Worm (Caenorhabditis elegans): ENCODE results near the gene mrps-2.

Gene mrps-2

DNA sequence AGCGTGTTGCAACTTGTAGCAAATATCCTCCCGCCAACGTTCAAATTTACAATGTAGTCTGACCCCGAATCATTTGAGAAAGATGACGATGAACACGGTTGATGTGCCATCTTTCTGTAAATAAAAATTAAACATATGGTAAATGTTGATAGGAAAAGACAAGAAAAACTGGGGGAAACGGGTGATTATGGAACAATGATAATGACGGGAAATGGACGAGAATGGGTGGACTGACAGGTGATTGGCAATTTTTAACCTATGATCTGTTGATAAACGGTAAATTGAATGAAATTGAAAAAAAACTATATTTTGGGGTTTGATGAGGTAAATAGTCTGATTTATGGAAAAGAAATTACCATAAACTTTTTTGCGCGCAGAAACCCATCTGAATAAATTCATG is 5.2 kb upstream of the mrps-2 start, which contains the start of gene T23B12.6:
T23B12.6 (minus strand) TSS at position 114 of the 400 bp plus-strand sequence.
- TF ChIP-seq unc-62 (GFP tag; optimal IDR thresholded peaks at IDR 0.05) = no peak

DNA sequence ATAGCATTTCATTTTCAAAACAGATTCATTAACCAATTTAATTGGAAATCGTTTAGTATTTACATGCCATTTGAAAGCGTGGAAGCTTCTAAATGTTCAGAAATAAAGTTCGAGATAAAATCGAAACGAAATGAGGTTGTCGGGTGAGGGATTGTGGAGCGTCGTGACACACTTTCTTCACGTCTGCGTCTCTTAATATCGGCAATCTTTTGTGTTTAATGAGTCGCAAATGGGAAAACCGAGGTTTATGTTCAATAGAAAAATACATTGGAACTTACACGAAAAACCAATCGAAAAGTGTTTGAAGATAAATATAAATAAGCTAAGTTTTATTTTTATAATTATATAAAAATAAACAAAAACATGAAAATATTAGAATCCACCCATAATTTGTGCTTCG is 4.7 kb upstream of the mrps-2 start:
- TF ChIP-seq unc-62 (GFP tag; optimal IDR thresholded peaks at IDR 0.05) = no peak

DNA sequence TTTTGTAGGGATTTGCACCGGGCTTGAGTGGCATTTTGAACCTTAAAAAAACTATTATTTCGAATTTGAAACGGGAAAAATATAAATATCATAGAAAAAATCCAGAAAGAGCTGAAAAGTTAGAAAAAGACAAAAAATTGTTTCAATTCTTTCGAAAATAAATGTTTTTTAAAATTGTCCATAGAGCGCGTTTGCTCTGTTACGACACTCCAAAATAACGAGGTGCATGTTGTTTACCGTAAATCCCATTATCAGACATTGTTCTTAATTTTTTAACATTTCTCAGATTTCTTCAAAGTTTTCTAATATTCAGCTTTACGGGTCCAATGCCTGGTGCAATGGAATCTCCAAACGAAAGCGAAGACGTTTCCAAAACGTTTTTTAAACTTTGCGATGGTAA is 3.4 kb upstream of the mrps-2 start, which contains the start of the genes dnj-22 and natc-1:
dnj-22 (minus strand) TSS at position 47 of the 400 bp plus-strand sequence.
natc-1 (plus strand) TSS at position 286 of the 400 bp plus-strand sequence.
- TF ChIP-seq unc-62 (GFP tag; optimal IDR thresholded peaks at IDR 0.05) = no peak

DNA sequence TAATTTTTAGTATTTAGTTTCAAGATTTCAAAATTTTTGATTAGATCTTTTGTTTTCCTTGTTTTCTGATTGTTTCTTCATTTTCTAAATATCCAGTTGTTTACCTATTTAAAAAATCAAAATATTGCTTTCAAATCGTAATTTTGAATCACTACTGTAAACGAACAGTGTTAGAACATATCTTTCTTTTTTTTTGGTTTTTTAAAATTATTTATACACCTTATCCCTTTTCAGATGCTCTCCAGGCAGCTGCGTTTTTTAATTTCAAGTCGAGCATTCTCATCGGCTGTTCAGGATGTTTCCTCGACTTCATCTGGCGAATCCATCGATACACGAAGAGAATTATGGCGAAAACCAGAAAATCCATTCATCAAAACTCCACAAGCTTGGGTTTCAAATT is 1.5 kb downstream of the mrps-2 start, which contains the start of gene mrpl-4:
mrpl-4 (plus strand) TSS at position 235 of the 400 bp plus-strand sequence.
- TF ChIP-seq unc-62 (GFP tag; optimal IDR thresholded peaks at IDR 0.05) = no peak

DNA sequence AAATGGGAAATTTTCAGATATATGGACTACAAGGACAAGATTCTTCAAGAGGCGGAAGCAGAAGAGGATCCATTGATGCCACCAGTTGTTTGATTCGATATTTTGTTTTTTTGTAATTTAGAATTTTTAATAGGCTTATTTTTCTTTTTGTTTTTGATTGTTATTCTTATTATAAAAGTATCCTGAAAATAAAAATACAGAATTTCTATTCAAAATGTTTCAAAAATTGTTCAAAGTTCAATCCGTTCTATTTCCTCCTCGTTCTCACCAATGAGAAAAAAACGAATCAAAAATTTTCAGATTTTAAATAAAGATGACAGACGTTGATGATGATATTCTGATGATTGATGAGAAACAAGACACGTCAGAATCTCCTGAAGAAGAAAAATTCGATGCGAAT is 3.3 kb downstream of the mrps-2 start, which contains the start of gene phf-30:
phf-30 (plus strand) TSS at position 301 of the 400 bp plus-strand sequence.
- no peak for TF ChIP-seq unc-62 (GFP tag; optimal IDR thresholded peaks at IDR 0.05)

DNA sequence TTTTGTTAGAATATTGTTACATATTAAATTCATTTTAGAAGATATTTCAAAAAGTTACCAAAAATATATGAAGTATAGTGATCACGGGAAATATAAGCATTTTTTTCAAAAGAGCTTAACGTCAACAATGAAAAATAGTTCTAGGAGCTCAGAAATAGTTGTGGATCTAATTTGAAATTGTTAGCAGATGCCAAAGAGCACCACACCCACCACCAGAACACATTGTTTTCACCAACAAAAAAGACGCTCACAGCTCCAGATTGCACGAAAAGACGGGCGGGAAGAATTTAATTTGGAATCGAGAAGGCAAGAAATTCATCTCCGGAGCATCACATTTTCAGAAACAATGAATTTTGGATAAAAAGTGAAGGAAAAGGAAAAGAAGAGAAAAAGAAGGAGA is 5.4 kb downstream of the mrps-2 start, which contains the start of gene gplb-1:
gplb-1 (minus strand) TSS at position 337 of the 400 bp plus-strand sequence.
- TF ChIP-seq unc-62 (GFP tag; optimal IDR thresholded peaks at IDR 0.05) = no peak

DNA sequence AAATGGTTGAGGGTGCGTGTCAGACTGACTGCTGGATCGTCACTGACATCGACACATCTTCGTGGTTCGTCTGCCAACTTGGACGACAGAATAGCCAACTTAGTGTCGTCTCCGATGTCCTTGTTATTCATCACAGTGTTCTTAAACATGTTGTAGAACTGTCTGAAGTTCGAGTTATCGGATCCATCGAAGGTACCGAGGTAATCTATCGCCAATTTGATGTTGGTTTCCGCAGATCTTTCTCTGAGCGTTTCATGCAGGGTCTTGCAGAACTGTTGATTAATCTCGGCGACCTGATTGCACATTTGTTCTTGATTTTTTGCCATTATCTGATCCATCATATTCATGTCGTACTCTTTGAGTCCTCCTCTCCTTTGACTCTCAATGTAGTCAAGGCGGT is 15.8 kb downstream of the mrps-2 start:
- no peak for TF ChIP-seq unc-62 (GFP tag; optimal IDR thresholded peaks at IDR 0.05)

DNA sequence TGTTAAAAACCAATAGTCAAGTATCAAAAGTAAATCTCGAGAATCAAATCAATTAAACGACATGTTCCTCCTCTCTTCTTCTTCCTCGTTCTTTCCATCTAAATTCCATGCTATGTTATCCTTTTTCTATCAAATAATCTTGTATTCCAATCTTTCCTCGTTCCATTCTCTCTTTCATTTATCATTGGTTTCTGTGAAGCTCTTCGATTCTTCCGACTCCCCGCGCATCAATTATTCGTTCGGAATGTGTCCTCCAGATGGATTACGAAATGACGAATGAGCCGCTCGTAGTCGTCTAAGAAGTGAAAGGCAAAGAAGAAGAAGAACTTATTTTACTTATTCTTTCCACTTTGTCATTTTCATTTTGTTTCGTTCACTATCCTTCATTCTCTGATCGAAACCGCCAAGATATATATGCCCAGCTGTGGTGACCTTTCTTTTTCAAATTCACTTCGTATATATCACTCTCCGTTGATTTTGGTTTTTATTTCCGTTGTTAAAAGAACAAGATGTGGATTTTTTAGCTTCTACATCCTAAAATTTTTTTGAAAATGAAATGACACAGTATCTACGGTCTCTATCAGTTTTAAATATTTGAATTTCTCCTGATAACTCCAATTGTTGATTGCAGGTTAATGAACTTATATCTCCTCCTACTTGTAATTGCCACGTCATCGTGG is 28.9 kb downstream of the mrps-2 start, which contains the start of gene pxn-1:
pxn-1 (plus strand) TSS at position 630 of the 680 bp plus-strand sequence.
- TF ChIP-seq unc-62 (GFP tag; optimal IDR thresholded peaks at IDR 0.05) = no peak

DNA sequence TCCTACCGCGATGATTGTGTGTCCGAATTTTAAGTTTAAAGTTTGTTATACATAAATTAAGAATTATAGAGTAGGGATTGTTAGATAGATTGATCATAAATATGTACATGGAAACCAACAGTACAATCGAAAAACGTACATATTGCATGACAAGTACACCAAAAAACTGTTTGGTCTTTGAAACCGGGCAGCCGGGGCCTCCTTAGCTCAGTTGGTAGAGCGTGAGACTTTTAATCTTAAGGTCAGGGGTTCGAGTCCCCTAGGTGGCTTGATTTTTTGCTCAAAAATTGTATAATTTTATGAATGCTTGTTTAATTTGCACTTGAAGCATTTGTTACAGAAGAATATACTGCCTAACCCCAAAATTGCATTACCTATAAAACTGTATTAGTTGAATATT is 29.6 kb downstream of the mrps-2 start:
- no peak for TF ChIP-seq unc-62 (GFP tag; optimal IDR thresholded peaks at IDR 0.05)

DNA sequence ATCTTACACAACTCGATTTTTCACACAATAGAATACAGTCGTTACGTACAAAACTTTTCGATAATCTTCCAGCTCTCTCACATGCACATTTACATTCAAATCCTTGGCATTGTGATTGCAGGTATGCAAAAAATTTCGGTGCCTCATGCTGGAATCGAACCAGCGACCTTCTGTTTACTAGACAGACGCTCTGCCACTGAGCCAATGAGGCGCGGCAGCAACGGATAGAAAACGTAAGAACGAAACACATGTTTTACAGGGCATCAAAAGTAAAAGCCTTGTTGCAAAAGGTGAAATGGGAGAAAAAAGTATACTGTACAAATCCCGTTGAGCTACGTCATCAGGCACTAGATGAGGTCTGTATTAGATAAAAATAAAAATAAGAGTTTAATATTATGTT is 30.5 kb downstream of the mrps-2 start:
- TF ChIP-seq unc-62 (GFP tag; optimal IDR thresholded peaks at IDR 0.05) = no peak

DNA sequence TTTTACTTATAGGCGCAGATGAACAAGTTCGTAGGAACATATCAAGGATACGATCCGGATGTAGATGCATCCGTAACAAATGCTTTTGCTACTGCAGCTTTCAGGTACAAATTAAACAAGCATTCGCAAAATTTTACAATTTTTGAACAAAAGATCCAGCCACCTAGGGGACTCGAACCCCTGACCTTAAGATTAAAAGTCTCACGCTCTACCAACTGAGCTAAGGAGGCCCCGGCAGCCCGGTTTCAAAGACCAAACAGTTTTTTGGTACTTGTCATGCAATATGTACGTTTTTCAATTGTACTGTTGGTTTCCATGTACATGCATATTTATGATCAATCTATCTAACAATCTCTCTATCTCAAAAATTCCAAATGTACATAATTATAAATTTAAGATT is 33.9 kb downstream of the mrps-2 start:
- TF ChIP-seq unc-62 (GFP tag; optimal IDR thresholded peaks at IDR 0.05) = no peak

DNA sequence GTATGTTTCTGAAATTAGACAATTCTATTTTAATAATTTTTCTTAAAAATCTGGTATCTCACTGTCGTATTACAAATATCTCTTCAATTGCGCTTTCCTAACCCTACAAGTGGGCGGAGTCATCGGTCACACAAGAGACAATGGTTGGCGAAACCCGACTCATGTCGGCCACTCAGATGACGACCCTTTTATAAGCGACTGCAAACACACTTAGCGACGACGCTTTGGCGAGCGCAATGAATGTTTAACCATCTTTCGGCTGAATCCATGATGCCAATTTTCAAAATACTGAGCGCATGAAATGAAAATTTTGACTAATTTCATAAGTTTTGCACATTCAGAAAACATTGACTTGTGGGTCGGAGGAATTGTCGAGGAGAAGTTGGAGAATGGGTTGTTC is 34.9 kb downstream of the mrps-2 start:
- TF ChIP-seq unc-62 (GFP tag; optimal IDR thresholded peaks at IDR 0.05) = no peak

DNA sequence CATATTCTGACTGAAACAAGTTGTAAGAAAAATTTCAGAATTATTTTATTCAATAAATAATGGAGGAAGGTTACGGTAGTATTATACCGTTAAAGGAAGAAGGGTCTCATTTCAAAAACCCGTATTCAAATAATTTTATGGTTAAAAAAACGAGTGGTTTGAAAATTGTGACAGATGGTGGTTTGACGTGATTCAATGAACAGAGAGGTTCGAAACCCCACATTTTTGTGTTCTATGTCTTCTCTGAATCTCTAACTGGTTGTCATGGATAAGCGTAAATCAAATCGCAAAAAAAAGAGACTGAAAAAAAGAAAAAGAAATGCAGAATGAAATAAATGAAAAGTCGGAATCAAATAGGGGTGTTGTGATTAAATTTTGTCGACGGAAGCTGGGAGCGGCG is 41.8 kb downstream of the mrps-2 start, which contains the start of gene ZK994.6:
ZK994.6 (minus strand) TSS at position 101 of the 400 bp plus-strand sequence.
- TF ChIP-seq unc-62 (GFP tag; optimal IDR thresholded peaks at IDR 0.05) = no peak

DNA sequence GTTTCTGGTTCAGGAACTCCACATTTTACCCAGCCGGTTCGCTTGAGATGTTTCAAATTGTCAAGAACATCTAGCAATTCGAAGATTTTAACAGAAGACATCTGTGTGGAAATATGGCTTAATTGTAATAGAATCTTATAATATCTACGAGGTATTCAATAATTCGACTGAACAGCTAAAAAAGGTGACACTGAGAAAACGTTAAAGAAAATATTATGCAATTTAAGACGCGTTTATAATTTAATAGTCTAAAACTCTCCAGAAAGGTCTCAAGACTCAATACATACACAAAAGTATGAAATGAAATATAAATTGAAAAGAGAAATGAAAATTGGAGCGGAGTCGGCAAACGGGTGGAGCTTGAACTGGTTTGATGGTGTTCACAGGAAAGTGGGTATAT is 47.9 kb downstream of the mrps-2 start, which contains the start of gene F45F2.9:
F45F2.9 (minus strand) TSS at position 101 of the 400 bp plus-strand sequence.
- no peak for TF ChIP-seq unc-62 (GFP tag; optimal IDR thresholded peaks at IDR 0.05)

DNA sequence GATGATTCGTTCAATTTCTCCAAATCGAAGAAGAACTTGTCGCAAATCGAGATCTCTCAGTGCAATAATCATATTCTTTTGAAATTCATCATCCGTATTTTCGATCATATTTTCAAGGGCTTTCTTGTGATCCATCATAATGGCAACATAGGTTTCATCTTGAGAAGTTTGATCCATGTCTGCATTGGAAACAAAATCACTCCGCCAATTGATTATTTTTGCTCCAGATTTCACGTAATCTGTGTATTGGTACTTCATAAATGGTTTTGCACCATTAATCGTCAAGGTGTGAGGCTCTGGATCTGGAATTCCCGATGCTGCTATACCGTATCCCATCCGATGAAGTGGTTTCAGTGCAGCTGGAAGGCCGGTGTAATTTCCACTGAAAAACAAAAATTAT is 50.9 kb downstream of the mrps-2 start:
- no peak for TF ChIP-seq unc-62 (GFP tag; optimal IDR thresholded peaks at IDR 0.05)
